Worm (Caenorhabditis elegans) whole organism, mixed stage, embryonic: ENCODE data around the gene T22F7.3.
A peak's percentile ranks its signal among the peaks of the same experiment; 100 is the strongest.

Experiments used
- M03D4.4 ChIP-seq: sonication (generic microtip); optimal IDR thresholded peaks from 2 replicates; lab custom pipeline; 2017; ENCODE audit warnings: mild to moderate bottlenecking, missing genetic modification characterization, missing compliant biosample characterization
- bed-3 ChIP-seq: fragments of 200-800 bp; sonication (Bioruptor generic); optimal IDR thresholded peaks from 3 replicates; lab custom pipeline; 2018; ENCODE audit warnings: mild to moderate bottlenecking, missing genetic modification characterization, moderate library complexity, missing compliant biosample characterization
- blmp-1 ChIP-seq: fragments of 150-350 bp; optimal IDR thresholded peaks from 2 replicates; lab custom pipeline; 2014; ENCODE audit warnings: missing biosample characterization, missing genetic modification characterization
- ceh-39 ChIP-seq: fragments of 150-350 bp; optimal IDR thresholded peaks from 2 replicates; lab custom pipeline; 2014; ENCODE audit warnings: missing biosample characterization, missing genetic modification characterization
- ceh-43 ChIP-seq: fragments of 200-800 bp; sonication (Bioruptor generic); optimal IDR thresholded peaks from 2 replicates; lab custom pipeline; 2018; ENCODE audit warnings: mild to moderate bottlenecking, missing genetic modification characterization, moderate library complexity, missing compliant biosample characterization
- ceh-83 ChIP-seq: fragments of 200-800 bp; sonication (Bioruptor generic); optimal IDR thresholded peaks from 2 replicates; lab custom pipeline; 2018; ENCODE audit warnings: mild to moderate bottlenecking, missing genetic modification characterization, missing compliant biosample characterization
- ces-1 ChIP-seq: fragments of 150-350 bp; optimal IDR thresholded peaks from 2 replicates; lab custom pipeline; 2014; ENCODE audit warnings: missing biosample characterization, missing genetic modification reagents, missing genetic modification characterization
- cnd-1 ChIP-seq: fragments of 200-800 bp; sonication (Bioruptor generic); optimal IDR thresholded peaks from 2 replicates; lab custom pipeline; 2018; ENCODE audit warnings: mild to moderate bottlenecking, missing genetic modification characterization, missing compliant biosample characterization
- drap-1 ChIP-seq: fragments of 200-800 bp; sonication (Bioruptor generic); optimal IDR thresholded peaks from 3 replicates; lab custom pipeline; 2018; ENCODE audit warnings: mild to moderate bottlenecking, missing genetic modification characterization, missing compliant biosample characterization
- elt-1 ChIP-seq: sonication (generic microtip); optimal IDR thresholded peaks from 2 replicates; lab custom pipeline; 2017; ENCODE audit warnings: missing genetic modification characterization, mild to moderate bottlenecking, missing compliant biosample characterization, antibody characterized with exemption, moderate library complexity, borderline replicate concordance; ENCODE audit not compliant: insufficient read depth
- elt-3 ChIP-seq: fragments of 150-350 bp; optimal IDR thresholded peaks from 2 replicates; lab custom pipeline; 2014; ENCODE audit warnings: missing biosample characterization, missing genetic modification characterization
- flh-1 ChIP-seq: fragments of 200-800 bp; sonication (Bioruptor generic); optimal IDR thresholded peaks from 2 replicates; lab custom pipeline; 2018; ENCODE audit warnings: mild to moderate bottlenecking, missing genetic modification characterization, moderate library complexity, missing compliant biosample characterization
- ham-2 ChIP-seq: fragments of 200-800 bp; sonication (Bioruptor generic); optimal IDR thresholded peaks from 2 replicates; lab custom pipeline; 2018; ENCODE audit warnings: mild to moderate bottlenecking, missing genetic modification characterization, missing compliant biosample characterization
- hlh-1 ChIP-seq: fragments of 150-350 bp; optimal IDR thresholded peaks from 2 replicates; lab custom pipeline; 2014; ENCODE audit warnings: missing biosample characterization, missing genetic modification reagents, missing genetic modification characterization
- lin-13 ChIP-seq: fragments of 150-350 bp; optimal IDR thresholded peaks from 2 replicates; lab custom pipeline; 2014; ENCODE audit warnings: missing biosample characterization, missing genetic modification characterization
- lin-32 ChIP-seq: fragments of 200-800 bp; sonication (Bioruptor generic); optimal IDR thresholded peaks from 2 replicates; lab custom pipeline; 2018; ENCODE audit warnings: mild to moderate bottlenecking, missing genetic modification characterization, missing compliant biosample characterization
- lsy-2 ChIP-seq: fragments of 150-350 bp; optimal IDR thresholded peaks from 2 replicates; lab custom pipeline; 2014; ENCODE audit warnings: missing biosample characterization, missing genetic modification characterization
- mab-5 ChIP-seq: fragments of 150-350 bp; optimal IDR thresholded peaks from 2 replicates; lab custom pipeline; 2014; ENCODE audit warnings: missing biosample characterization, missing genetic modification characterization
- mep-1 ChIP-seq: fragments of 150-350 bp; optimal IDR thresholded peaks from 2 replicates; lab custom pipeline; 2017; ENCODE audit warnings: missing biosample characterization, missing genetic modification reagents, missing genetic modification characterization, inconsistent platforms
- mls-2 ChIP-seq: sonication (generic microtip); optimal IDR thresholded peaks from 2 replicates; lab custom pipeline; 2016; ENCODE audit warnings: mild to moderate bottlenecking, missing genetic modification characterization, moderate library complexity, missing compliant biosample characterization
- nhr-12 ChIP-seq: fragments of 150-350 bp; optimal IDR thresholded peaks from 2 replicates; lab custom pipeline; 2014; ENCODE audit warnings: missing biosample characterization, missing genetic modification characterization
- nhr-2 ChIP-seq: fragments of 150-350 bp; optimal IDR thresholded peaks from 2 replicates; lab custom pipeline; 2014; ENCODE audit warnings: missing biosample characterization, missing genetic modification characterization
- nhr-237 ChIP-seq: fragments of 150-350 bp; optimal IDR thresholded peaks from 2 replicates; lab custom pipeline; 2014; ENCODE audit warnings: missing biosample characterization, missing genetic modification characterization
- nhr-28 ChIP-seq: fragments of 150-350 bp; optimal IDR thresholded peaks from 2 replicates; lab custom pipeline; 2014; ENCODE audit warnings: missing biosample characterization, missing genetic modification characterization
- nhr-76 ChIP-seq: sonication (generic microtip); optimal IDR thresholded peaks from 2 replicates; lab custom pipeline; 2017; ENCODE audit warnings: missing biosample characterization, missing genetic modification characterization
- pha-4 ChIP-seq: fragments of 150-350 bp; optimal IDR thresholded peaks from 2 replicates; lab custom pipeline; 2018; ENCODE audit warnings: missing biosample characterization, missing genetic modification reagents, missing genetic modification characterization
- sem-2 ChIP-seq: fragments of 200-800 bp; sonication (Bioruptor generic); optimal IDR thresholded peaks from 2 replicates; lab custom pipeline; 2018; ENCODE audit warnings: mild to moderate bottlenecking, missing genetic modification characterization, missing compliant biosample characterization
- snpc-4 ChIP-seq: fragments of 150-350 bp; optimal IDR thresholded peaks from 2 replicates; lab custom pipeline; 2014; ENCODE audit warnings: missing biosample characterization, missing genetic modification characterization
- sptf-1 ChIP-seq: sonication (generic microtip); optimal IDR thresholded peaks from 2 replicates; lab custom pipeline; 2017; ENCODE audit warnings: mild to moderate bottlenecking, missing genetic modification characterization, moderate library complexity, missing compliant biosample characterization
- tbx-8 ChIP-seq: fragments of 200-800 bp; sonication (Bioruptor generic); optimal IDR thresholded peaks from 2 replicates; lab custom pipeline; 2018; ENCODE audit warnings: mild to moderate bottlenecking, missing genetic modification characterization, moderate library complexity, missing compliant biosample characterization
- unc-120 ChIP-seq: sonication (generic microtip); optimal IDR thresholded peaks from 2 replicates; lab custom pipeline; 2017; ENCODE audit warnings: missing genetic modification characterization, missing compliant biosample characterization; ENCODE audit not compliant: poor library complexity, severe bottlenecking
- unc-39 ChIP-seq: fragments of 150-350 bp; optimal IDR thresholded peaks from 2 replicates; lab custom pipeline; 2014; ENCODE audit warnings: missing biosample characterization, missing genetic modification characterization
- unc-62 ChIP-seq: fragments of 150-350 bp; optimal IDR thresholded peaks from 2 replicates; lab custom pipeline; 2014; ENCODE audit warnings: missing biosample characterization, missing genetic modification reagents, missing genetic modification characterization
- zip-8 ChIP-seq: fragments of 150-350 bp; optimal IDR thresholded peaks from 2 replicates; lab custom pipeline; 2014; ENCODE audit warnings: missing biosample characterization, missing genetic modification characterization
- ztf-11 ChIP-seq: fragments of 150-350 bp; optimal IDR thresholded peaks from 2 replicates; lab custom pipeline; 2014; ENCODE audit warnings: missing biosample characterization, missing genetic modification characterization

Gene T22F7.3

DNA sequence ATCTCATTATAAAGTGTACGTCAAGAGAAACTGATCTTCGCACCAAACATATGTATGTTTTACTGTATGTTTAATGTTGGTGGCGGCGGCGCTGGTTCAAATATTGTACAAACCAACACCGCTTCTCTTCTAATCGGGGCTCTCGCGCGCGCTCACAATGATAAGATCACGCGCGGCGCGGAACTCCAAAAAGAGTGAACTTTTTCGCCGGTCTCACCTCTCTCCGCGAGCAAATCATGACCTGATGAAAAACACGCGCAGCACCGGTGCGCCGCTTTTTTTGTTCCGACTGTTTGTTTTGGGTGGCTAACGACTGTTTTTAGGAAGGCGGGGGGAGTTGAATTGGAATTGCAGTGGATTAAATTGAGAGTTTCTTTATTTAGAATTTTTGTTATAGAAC is 10.5 kb downstream of the T22F7.3 start:
- TF ChIP-seq elt-1 (tag; lab: Kevin White, UChicago) (no peak), lin-13 (no peak), mls-2 (tag; lab: Kevin White, UChicago) (no peak), ham-2 (GFP tag; lab: Kevin White, UChicago) (no peak), zip-8 (tag; lab: Kevin White, UChicago) (no peak)
- TF ChIP-seq, all 35 proteins: peak for 0

DNA sequence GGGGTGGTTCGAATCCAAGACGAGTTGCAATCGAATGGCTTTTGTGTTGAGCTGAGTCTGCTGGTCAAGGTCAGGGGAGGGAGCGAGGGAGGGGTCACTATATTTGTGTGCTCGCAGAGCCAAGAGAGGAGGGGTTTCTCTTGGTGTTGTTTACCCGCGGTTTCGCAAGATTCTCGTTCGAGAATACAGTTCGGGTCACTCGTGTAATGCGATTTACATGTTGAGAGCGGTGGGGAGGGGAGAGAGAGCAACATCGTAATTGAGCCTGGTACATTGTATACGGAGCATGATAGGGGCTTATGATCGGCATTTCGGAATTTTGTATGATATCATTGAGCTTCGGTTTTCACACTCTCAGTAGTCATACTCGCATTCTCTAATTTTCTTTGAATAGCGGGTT is 11.7 kb downstream of the T22F7.3 start, which contains the start of gene F30H5.3:
TSS of gene F30H5.3 (minus strand) at position 101 of the 400 bp plus-strand sequence.
- TF ChIP-seq pha-4 (tag; lab: Kevin White, UChicago), result peak; percentile 8
- TF ChIP-seq sem-2 (GFP tag; lab: Kevin White, UChicago), result no peak
- no peak for TF ChIP-seq flh-1 (GFP tag; lab: Kevin White, UChicago)

DNA sequence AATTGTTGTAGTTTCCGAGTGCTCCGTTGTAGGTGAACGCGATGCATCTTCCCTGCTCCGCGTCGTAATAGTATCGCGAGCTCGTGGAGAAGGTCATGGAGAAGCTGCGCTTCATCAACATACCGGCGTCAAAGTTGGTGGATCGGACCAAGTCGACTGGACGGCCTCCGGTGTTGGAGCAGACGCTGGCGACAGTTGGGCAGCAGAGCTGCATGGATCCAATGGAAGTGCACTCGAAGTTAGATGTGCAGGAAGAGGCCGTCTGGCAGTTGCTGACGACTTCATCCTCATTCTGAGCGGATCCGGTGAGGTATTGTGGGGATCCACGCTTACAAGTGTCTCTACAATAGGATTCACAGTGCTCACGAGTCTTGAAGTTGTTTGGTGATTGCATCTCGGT is 14.8 kb downstream of the T22F7.3 start:
- TF ChIP-seq unc-120 (tag; lab: Kevin White, UChicago) (no peak), mls-2 (tag; lab: Kevin White, UChicago) (no peak), nhr-76 (tag; lab: Kevin White, UChicago) (no peak), bed-3 (GFP tag; lab: Kevin White, UChicago) (no peak), zip-8 (tag; lab: Kevin White, UChicago) (no peak), sem-2 (GFP tag; lab: Kevin White, UChicago) (no peak), elt-1 (tag; lab: Kevin White, UChicago) (no peak), mep-1 (tag; lab: Kevin White, UChicago) (no peak), nhr-2 (tag; lab: Kevin White, UChicago) (no peak), sptf-1 (tag; lab: Kevin White, UChicago) (no peak), cnd-1 (tag; lab: Kevin White, UChicago) (no peak), unc-39 (tag; lab: Kevin White, UChicago) (no peak), nhr-28 (no peak), blmp-1 (no peak), flh-1 (GFP tag; lab: Kevin White, UChicago) (no peak), ztf-11 (no peak), ces-1 (GFP tag; lab: Kevin White, UChicago) (no peak), lin-32 (GFP tag; lab: Kevin White, UChicago) (no peak), hlh-1 (no peak)

DNA sequence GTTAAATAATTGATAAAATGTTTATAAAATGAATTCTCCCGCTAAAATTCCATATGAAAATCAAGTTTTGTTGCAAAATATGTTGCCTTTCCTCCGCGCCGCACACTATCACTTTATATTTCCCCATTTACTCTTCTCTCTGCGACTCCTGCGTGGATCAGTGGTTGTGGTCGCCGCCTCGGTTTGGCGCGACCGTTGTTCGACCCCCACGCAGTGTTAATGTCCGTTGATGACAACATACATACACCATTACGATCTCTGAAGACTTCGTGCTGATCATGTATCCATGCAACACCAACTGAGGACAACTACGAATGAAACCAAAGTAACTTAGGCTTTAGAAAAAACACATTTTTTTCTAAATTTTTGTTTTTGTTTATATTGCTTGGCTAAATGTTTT is 21.3 kb downstream of the T22F7.3 start:
- no peak for TF ChIP-seq ztf-11
- peak; percentile 94 for TF ChIP-seq ceh-83 (GFP tag; lab: Kevin White, UChicago)
- TF ChIP-seq M03D4.4 (tag; lab: Kevin White, UChicago), result peak; percentile 88
- TF ChIP-seq unc-39 (tag; lab: Kevin White, UChicago), result no peak
- TF ChIP-seq blmp-1, result no peak
- TF ChIP-seq unc-62 (GFP tag; lab: Kevin White, UChicago), result peak; percentile 47
- peak; percentile 53 for TF ChIP-seq nhr-237 (tag; lab: Kevin White, UChicago)
- TF ChIP-seq lin-13, result peak; percentile 59
- peak; percentile 48 for TF ChIP-seq tbx-8
- peak; percentile 95 for TF ChIP-seq sptf-1 (tag; lab: Kevin White, UChicago)
- TF ChIP-seq bed-3 (GFP tag; lab: Kevin White, UChicago), result peak; percentile 81
- TF ChIP-seq nhr-28, result peak; percentile 38
- TF ChIP-seq ceh-43, result peak; percentile 83
- TF ChIP-seq cnd-1 (tag; lab: Kevin White, UChicago), result peak; percentile 91
- TF ChIP-seq zip-8 (tag; lab: Kevin White, UChicago), result no peak
- no peak for TF ChIP-seq snpc-4 (tag; lab: Kevin White, UChicago)
- no peak for TF ChIP-seq nhr-2 (tag; lab: Kevin White, UChicago)
- peak; percentile 87 for TF ChIP-seq lin-32 (GFP tag; lab: Kevin White, UChicago)
- TF ChIP-seq unc-120 (tag; lab: Kevin White, UChicago), result peak; percentile 94
- TF ChIP-seq mep-1 (tag; lab: Kevin White, UChicago), result peak; percentile 59
- TF ChIP-seq ceh-39 (tag; lab: Kevin White, UChicago), result no peak
- no peak for TF ChIP-seq ces-1 (GFP tag; lab: Kevin White, UChicago)
- no peak for TF ChIP-seq nhr-12 (tag; lab: Kevin White, UChicago)
- TF ChIP-seq mls-2 (tag; lab: Kevin White, UChicago), result peak; percentile 91
- no peak for TF ChIP-seq elt-1 (tag; lab: Kevin White, UChicago)
- peak; percentile 24 for TF ChIP-seq nhr-76 (tag; lab: Kevin White, UChicago)
- peak; percentile 90 for TF ChIP-seq drap-1 (GFP tag; lab: Kevin White, UChicago)
- no peak for TF ChIP-seq lsy-2
- TF ChIP-seq flh-1 (GFP tag; lab: Kevin White, UChicago), result peak; percentile 63
- peak; percentile 71 for TF ChIP-seq sem-2 (GFP tag; lab: Kevin White, UChicago)
- TF ChIP-seq ham-2 (GFP tag; lab: Kevin White, UChicago), result peak; percentile 72
- no peak for TF ChIP-seq hlh-1
- TF ChIP-seq pha-4 (tag; lab: Kevin White, UChicago), result peak; percentile 87
- TF ChIP-seq elt-3 (tag; lab: Kevin White, UChicago), result no peak
- TF ChIP-seq mab-5 (tag; lab: Kevin White, UChicago), result no peak
